Worm (Caenorhabditis elegans) whole organism, late embryonic: ENCODE measurements around the gene C16D2.3.

Source experiments
- ceh-2 ChIP-seq: sonication (generic microtip); optimal IDR thresholded peaks from 2 replicates; lab custom pipeline; 2016; ENCODE audit warnings: missing genotype, missing genetic modification characterization, missing compliant biosample characterization
- madf-2 ChIP-seq: sonication (generic microtip); optimal IDR thresholded peaks from 2 replicates; lab custom pipeline; 2017; ENCODE audit warnings: missing genetic modification characterization, missing compliant biosample characterization
- sox-2 ChIP-seq: fragments of 200-800 bp; sonication (Bioruptor generic); IDR thresholded peaks from 2 replicates; pipeline ENCODE4 v1.3.6; 2022; ENCODE audit warnings: missing genetic modification reagents, missing genetic modification characterization, missing compliant biosample characterization

ce11 chrII:9176523-9176922 lies 38.6 kb downstream of the C16D2.3 start:
- TF ChIP-seq ceh-2 (tag; lab: Kevin White, UChicago) (no peak), sox-2 (no peak), madf-2 (tag; lab: Kevin White, UChicago) (no peak)
